Worm (Caenorhabditis elegans): ENCODE measurements around the gene C41H7.9.

The C41H7.9 gene

ce11 chrII:3030416-3030815 lies 18.4 kb upstream of the C41H7.9 start:
- TF ChIP-seq nhr-20 (tag; optimal IDR thresholded peaks at IDR 0.05) (no peak), snu-23 (GFP tag; optimal IDR thresholded peaks at IDR 0.05) (no peak), lin-13 (GFP tag; optimal IDR thresholded peaks at IDR 0.05) (no peak), unc-98 (GFP tag; IDR thresholded peaks at IDR 0.05) (no peak), lin-14 (GFP tag; optimal IDR thresholded peaks at IDR 0.05) (peak; percentile 29), zag-1 (tag; optimal IDR thresholded peaks at IDR 0.05) (no peak), fos-1 (tag; optimal IDR thresholded peaks at IDR 0.05) (no peak), ceh-90 (tag; optimal IDR thresholded peaks at IDR 0.05) (no peak), lin-15B (tag; optimal IDR thresholded peaks at IDR 0.05) (no peak), nhr-11 (tag; optimal IDR thresholded peaks at IDR 0.05) (no peak), nhr-85 (tag) (peak; percentile 57), ceh-82 (tag; optimal IDR thresholded peaks at IDR 0.05) (no peak), hlh-4 (tag; optimal IDR thresholded peaks at IDR 0.05) (no peak), C16A3.4 (tag; optimal IDR thresholded peaks at IDR 0.05) (no peak), blmp-1 (tag; optimal IDR thresholded peaks at IDR 0.05) (peak; percentile 91), nhr-19 (GFP tag; conservative IDR thresholded peaks at IDR 0.05) (no peak), xbp-1 (tag; optimal IDR thresholded peaks at IDR 0.05) (no peak), nhr-12 (tag; optimal IDR thresholded peaks at IDR 0.05) (no peak), hlh-17 (GFP tag; optimal IDR thresholded peaks at IDR 0.05; ENCODE audit: borderline replicate concordance) (no peak), nhr-76 (tag; optimal IDR thresholded peaks at IDR 0.05) (no peak)

DNA sequence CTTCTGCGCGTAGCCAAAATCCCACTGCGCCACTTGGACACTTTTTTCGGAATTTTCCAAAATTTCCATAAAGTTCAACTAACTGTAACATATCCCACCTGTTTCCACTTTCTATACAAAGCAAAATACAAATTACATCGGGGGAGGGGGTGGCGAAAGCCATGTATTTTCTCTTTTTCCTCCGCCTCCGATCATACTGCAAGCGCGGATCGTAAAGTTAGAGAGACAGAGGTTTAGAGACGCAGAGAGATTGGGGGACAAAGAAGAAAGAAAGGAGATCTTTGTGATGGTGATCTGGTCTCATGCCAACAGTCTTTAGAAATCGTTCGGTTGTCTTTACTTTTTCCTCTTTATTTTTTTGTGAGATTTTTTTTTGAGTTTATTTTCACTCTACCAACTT lies 16.2 kb upstream of the C41H7.9 start:
- TF ChIP-seq blmp-1 (tag; optimal IDR thresholded peaks at IDR 0.05) (peak; percentile 98), mep-1 (tag; optimal IDR thresholded peaks at IDR 0.05) (peak; percentile 23), C16A3.4 (tag; optimal IDR thresholded peaks at IDR 0.05) (peak; percentile 7), fkh-8 (tag; optimal IDR thresholded peaks at IDR 0.05) (no peak), aha-1 (tag; optimal IDR thresholded peaks at IDR 0.05) (no peak), elt-3 (tag; optimal IDR thresholded peaks at IDR 0.05) (peak in 1 of 6 experiments; percentile 31), snu-23 (GFP tag; optimal IDR thresholded peaks at IDR 0.05) (peak; percentile 21), fkh-10 (GFP tag; optimal IDR thresholded peaks at IDR 0.05) (no peak), fkh-4 (tag; optimal IDR thresholded peaks at IDR 0.05; ENCODE audit: borderline replicate concordance) (no peak), ceh-8 (GFP tag; optimal IDR thresholded peaks at IDR 0.05) (no peak), efl-1 (optimal IDR thresholded peaks at IDR 0.05) (no peak), efl-1 (GFP tag; optimal IDR thresholded peaks at IDR 0.05 in 1 of 2) (peak in 1 of 2 experiments; percentile 8), skn-1 (tag; optimal IDR thresholded peaks at IDR 0.05) (no peak)

DNA sequence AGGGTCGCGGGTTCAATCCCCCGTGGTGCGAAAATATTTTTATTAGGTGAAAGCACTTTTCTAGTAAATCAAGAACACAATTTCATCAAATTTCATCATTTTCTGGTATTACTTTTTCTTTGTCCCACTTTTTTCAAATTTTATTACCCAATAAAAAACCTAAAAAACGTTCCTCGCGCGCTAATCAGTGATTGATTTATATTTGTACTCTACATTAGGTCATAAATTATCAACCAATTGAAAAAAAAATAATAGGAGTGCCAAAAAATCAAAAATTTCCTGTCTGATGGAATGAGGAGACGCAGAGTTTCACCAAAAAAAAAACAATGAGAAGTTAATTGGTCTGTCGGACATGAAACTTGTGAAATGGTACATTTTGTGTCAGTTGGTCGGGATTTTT lies 12.6 kb upstream of the C41H7.9 start:
- no peak for TF ChIP-seq mab-9 (GFP tag; IDR thresholded peaks at IDR 0.05)
- TF ChIP-seq ets-5 (GFP tag; IDR thresholded peaks at IDR 0.05) = no peak
- TF ChIP-seq fkh-10 (GFP tag; optimal IDR thresholded peaks at IDR 0.05) = no peak
- no peak for TF ChIP-seq tlp-1 (tag; optimal IDR thresholded peaks at IDR 0.05)
- no peak for TF ChIP-seq grh-1 (GFP tag; IDR thresholded peaks at IDR 0.05)
- no peak for TF ChIP-seq lin-15B (tag; optimal IDR thresholded peaks at IDR 0.05)
- no peak for TF ChIP-seq nhr-84 (tag; optimal IDR thresholded peaks at IDR 0.05)
- no peak for TF ChIP-seq unc-30 (tag; optimal IDR thresholded peaks at IDR 0.05)
- TF ChIP-seq nhr-76 (tag; optimal IDR thresholded peaks at IDR 0.05) = no peak
- no peak for TF ChIP-seq snu-23 (GFP tag; optimal IDR thresholded peaks at IDR 0.05)
- TF ChIP-seq pax-3 (tag; optimal IDR thresholded peaks at IDR 0.05) = no peak
- no peak for TF ChIP-seq nhr-47 (tag; optimal IDR thresholded peaks at IDR 0.05)
- no peak for TF ChIP-seq hlh-17 (GFP tag; optimal IDR thresholded peaks at IDR 0.05; ENCODE audit: borderline replicate concordance)
- TF ChIP-seq nhr-19 (GFP tag; conservative IDR thresholded peaks at IDR 0.05) = no peak
- no peak for TF ChIP-seq unc-62 (GFP tag; optimal IDR thresholded peaks at IDR 0.05)
- no peak for TF ChIP-seq efl-1 (optimal IDR thresholded peaks at IDR 0.05)
- TF ChIP-seq efl-1 (GFP tag; optimal IDR thresholded peaks at IDR 0.05 in 1 of 2) = no peak
- no peak for TF ChIP-seq ceh-82 (tag; optimal IDR thresholded peaks at IDR 0.05)
